Fruit fly (Drosophila melanogaster) whole organism, pupa: Measurements from ENCODE around the gene Ski6.

Source experiments
- CG10348 ChIP-seq: fragments of 200-800 bp; sonication (Bioruptor generic); IDR thresholded peaks from 2 replicates; pipeline ENCODE4 v1.3.6; 2022; ENCODE audit warnings: missing biosample characterization, missing genetic modification characterization
- CG12605 ChIP-seq: fragments of 200-800 bp; sonication (Bioruptor generic); IDR thresholded peaks from 2 replicates; pipeline ENCODE4 v1.3.6; 2022; ENCODE audit warnings: missing biosample characterization, missing genetic modification characterization
- CG13204 ChIP-seq: fragments of 200-800 bp; sonication (Bioruptor generic); optimal IDR thresholded peaks from 2 replicates; lab custom pipeline; 2018; ENCODE audit warnings: missing biosample characterization, mild to moderate bottlenecking, missing genetic modification characterization, moderate library complexity
- CG14655 ChIP-seq: fragments of 200-800 bp; sonication (Bioruptor generic); optimal IDR thresholded peaks from 3 replicates; lab custom pipeline; 2017; ENCODE audit warnings: mild to moderate bottlenecking, missing biosample characterization, missing genetic modification reagents, missing genetic modification characterization
- CG15710 ChIP-seq: fragments of 200-800 bp; sonication (Bioruptor generic); optimal IDR thresholded peaks from 2 replicates; lab custom pipeline; 2018; ENCODE audit warnings: missing biosample characterization, mild to moderate bottlenecking, missing genetic modification characterization, moderate library complexity
- CG17806 ChIP-seq: fragments of 200-800 bp; sonication (Bioruptor generic); optimal IDR thresholded peaks from 2 replicates; lab custom pipeline; 2018; ENCODE audit warnings: missing biosample characterization, mild to moderate bottlenecking, missing genetic modification characterization, moderate library complexity
- CG32121 ChIP-seq: fragments of 200-800 bp; sonication (Bioruptor generic); IDR thresholded peaks from 2 replicates; pipeline ENCODE4 v1.3.6; 2022; ENCODE audit warnings: missing biosample characterization, missing genetic modification characterization
- CG34367 ChIP-seq: fragments of 200-800 bp; sonication (Bioruptor generic); optimal IDR thresholded peaks from 2 replicates; lab custom pipeline; 2018; ENCODE audit warnings: missing biosample characterization, mild to moderate bottlenecking, missing genetic modification characterization
- CG4496 ChIP-seq: fragments of 200-800 bp; sonication (Bioruptor generic); IDR thresholded peaks from 3 replicates; pipeline ENCODE4 v1.3.6; 2022; ENCODE audit warnings: missing biosample characterization, missing genetic modification characterization
- CG8159 ChIP-seq: fragments of 200-800 bp; sonication (Bioruptor generic); optimal IDR thresholded peaks from 3 replicates; lab custom pipeline; 2018; ENCODE audit warnings: missing biosample characterization, mild to moderate bottlenecking, missing genetic modification characterization, moderate library complexity
- CG8301 ChIP-seq: fragments of 200-800 bp; sonication (Bioruptor generic); optimal IDR thresholded peaks from 2 replicates; lab custom pipeline; 2018; ENCODE audit warnings: missing biosample characterization, mild to moderate bottlenecking, missing genetic modification characterization
- CG9948 ChIP-seq: fragments of 200-800 bp; sonication (Bioruptor generic); optimal IDR thresholded peaks from 2 replicates; lab custom pipeline; 2018; ENCODE audit warnings: missing biosample characterization, mild to moderate bottlenecking, missing genetic modification characterization, moderate library complexity
- D1 ChIP-seq: fragments of 200-800 bp; sonication (Bioruptor generic); optimal IDR thresholded peaks from 2 replicates; lab custom pipeline; 2018; ENCODE audit warnings: missing biosample characterization, mild to moderate bottlenecking, missing genetic modification characterization, moderate library complexity
- EcR ChIP-seq: fragments of 200-800 bp; sonication (Bioruptor generic); optimal IDR thresholded peaks from 3 replicates; lab custom pipeline; 2019; ENCODE audit warnings: missing biosample characterization, missing genetic modification characterization, mild to moderate bottlenecking, moderate library complexity, missing genetic modification reagents
- Ets98B ChIP-seq: fragments of 200-800 bp; sonication (Bioruptor generic); IDR thresholded peaks from 2 replicates; pipeline ENCODE4 v1.3.6; 2022; ENCODE audit warnings: missing biosample characterization, missing genetic modification characterization
- Pif1A ChIP-seq: fragments of 200-800 bp; sonication (Bioruptor generic); optimal IDR thresholded peaks from 3 replicates; lab custom pipeline; 2016; ENCODE audit warnings: missing biosample characterization, missing genetic modification characterization
- Pif1B ChIP-seq: fragments of 200-800 bp; sonication (Bioruptor generic); optimal IDR thresholded peaks from 3 replicates; lab custom pipeline; 2016; ENCODE audit warnings: missing biosample characterization, missing genetic modification characterization
- Snoo ChIP-seq: fragments of 200-800 bp; sonication (Bioruptor generic); optimal IDR thresholded peaks from 3 replicates; lab custom pipeline; 2017; ENCODE audit warnings: missing biosample characterization, mild to moderate bottlenecking, missing genetic modification characterization, inconsistent platforms
- fd96Ca ChIP-seq: fragments of 200-800 bp; sonication (Bioruptor generic); IDR thresholded peaks from 3 replicates; pipeline ENCODE4 v1.3.6; 2022; ENCODE audit warnings: missing biosample characterization, missing genetic modification characterization
- gl ChIP-seq: fragments of 200-800 bp; sonication (Bioruptor generic); optimal IDR thresholded peaks from 2 replicates; lab custom pipeline; 2018; ENCODE audit warnings: missing biosample characterization, mild to moderate bottlenecking, missing genetic modification characterization
- rn ChIP-seq: fragments of 200-800 bp; sonication (Bioruptor generic); IDR thresholded peaks from 2 replicates; pipeline ENCODE4 v1.3.6; 2022; ENCODE audit warnings: missing biosample characterization, missing genetic modification characterization

Ski6 gene

dm6 chr2L:13259643-13260042 lies 37.4 kb upstream of the Ski6 start, which contains the start of gene CG31730:
Gene CG31730, minus strand, starts transcription at chr2L:13259743.
- TF ChIP-seq CG15710 (no peak), CG14655 (GFP tag; lab: Kevin White, UChicago) (no peak), Pif1B (GFP tag; lab: Kevin White, UChicago) (no peak), CG9948 (tag; lab: Kevin White, UChicago) (no peak), CG34367 (tag; lab: Kevin White, UChicago) (no peak), rn (no peak), D1 (tag; lab: Kevin White, UChicago) (no peak), Snoo (tag; lab: Kevin White, UChicago) (no peak), CG8159 (tag; lab: Kevin White, UChicago) (no peak)

dm6 chr2L:13258702-13259101 lies 36.5 kb upstream of the Ski6 start:
- no peak for TF ChIP-seq rn
- TF ChIP-seq CG10348: no peak
- peak; percentile 67 for TF ChIP-seq CG14655 (GFP tag; lab: Kevin White, UChicago)
- peak; percentile 72 for TF ChIP-seq CG4496 (GFP tag; lab: Robert Waterston, UW)
- TF ChIP-seq CG32121: peak; percentile 53
- TF ChIP-seq CG8301 (tag; lab: Kevin White, UChicago): peak; percentile 60
- TF ChIP-seq fd96Ca (GFP tag; lab: Robert Waterston, UW): 0 out of 3 replicates have a peak, but pooled peaks have one; percentile 50
- TF ChIP-seq CG34367 (tag; lab: Kevin White, UChicago): no peak
- TF ChIP-seq Pif1B (GFP tag; lab: Kevin White, UChicago): peak; percentile 26
- peak; percentile 26 for TF ChIP-seq Pif1A (GFP tag; lab: Kevin White, UChicago)
- TF ChIP-seq CG8159 (tag; lab: Kevin White, UChicago): peak; percentile 72
- TF ChIP-seq Ets98B (GFP tag; lab: Robert Waterston, UW): peak; percentile 70

dm6 chr2L:13257177-13257576 lies 34.9 kb upstream of the Ski6 start, which contains the start of gene Naa20B:
Gene Naa20B, plus strand, starts transcription at chr2L:13257477.
- TF ChIP-seq CG9948 (tag; lab: Kevin White, UChicago) (no peak), CG32121 (no peak), CG12605 (no peak), gl (no peak), D1 (tag; lab: Kevin White, UChicago) (no peak), CG34367 (tag; lab: Kevin White, UChicago) (no peak), CG8159 (tag; lab: Kevin White, UChicago) (no peak)

- TF ChIP-seq Pif1A (GFP tag; lab: Kevin White, UChicago): no peak
- no peak for TF ChIP-seq Snoo (tag; lab: Kevin White, UChicago)
- no peak for TF ChIP-seq CG13204
- TF ChIP-seq CG8159 (tag; lab: Kevin White, UChicago): peak; percentile 33
- TF ChIP-seq CG14655 (GFP tag; lab: Kevin White, UChicago): peak; percentile 62
- peak; percentile 60 for TF ChIP-seq CG8301 (tag; lab: Kevin White, UChicago)
- TF ChIP-seq CG15710: peak; percentile 31
- no peak for TF ChIP-seq Pif1B (GFP tag; lab: Kevin White, UChicago)
- TF ChIP-seq CG4496 (GFP tag; lab: Robert Waterston, UW): no peak
- no peak for TF ChIP-seq CG34367 (tag; lab: Kevin White, UChicago)
- peak; percentile 9 for TF ChIP-seq CG17806 (tag; lab: Kevin White, UChicago)
- no peak for TF ChIP-seq rn
- TF ChIP-seq CG9948 (tag; lab: Kevin White, UChicago): peak; percentile 17
- TF ChIP-seq D1 (tag; lab: Kevin White, UChicago): no peak
- TF ChIP-seq, all 21 proteins: peak for 6
Measured at dm6 chr2L:13251167-13251566, 28.9 kb upstream of the Ski6 start.

- TF ChIP-seq EcR (GFP tag; lab: Kevin White, UChicago) (no peak), Ets98B (GFP tag; lab: Robert Waterston, UW) (peak; percentile 53; the same call in 1 of the 2 replicates), CG12605 (peak; percentile 71), D1 (tag; lab: Kevin White, UChicago) (no peak)
Measured at dm6 chr2L:13245855-13246645, 23.8 kb upstream of the Ski6 start, which contains the start of gene CG16820. Gene CG16820, plus strand, starts transcription at chr2L:13246232.

- TF ChIP-seq gl (no peak), rn (no peak), Snoo (tag; lab: Kevin White, UChicago) (no peak), Pif1B (GFP tag; lab: Kevin White, UChicago) (no peak), CG14655 (GFP tag; lab: Kevin White, UChicago) (no peak), Pif1A (GFP tag; lab: Kevin White, UChicago) (no peak), CG15710 (no peak), fd96Ca (GFP tag; lab: Robert Waterston, UW) (no peak), Ets98B (GFP tag; lab: Robert Waterston, UW) (no peak), D1 (tag; lab: Kevin White, UChicago) (no peak)
Measured at dm6 chr2L:13244759-13245308, 22.6 kb upstream of the Ski6 start.
